Worm (Caenorhabditis elegans) whole organism, L3 larva: ENCODE results near the gene asm-1.

Experiments used
- R02D3.7 ChIP-seq: fragments of 150-350 bp; optimal IDR thresholded peaks from 2 replicates; lab custom pipeline; 2014; ENCODE audit warnings: missing biosample characterization, missing genetic modification characterization
- ZK546.5 ChIP-seq: sonication (generic microtip); optimal IDR thresholded peaks from 2 replicates; lab custom pipeline; 2017; ENCODE audit warnings: missing biosample characterization, missing genetic modification characterization
- aly-2 ChIP-seq: fragments of 150-350 bp; optimal IDR thresholded peaks from 2 replicates; lab custom pipeline; 2014; ENCODE audit warnings: missing biosample characterization, missing genetic modification characterization
- ama-1 ChIP-seq: fragments of 150-350 bp; optimal IDR thresholded peaks from 2 replicates; lab custom pipeline; 2018
- ceh-16 ChIP-seq: sonication (generic microtip); optimal IDR thresholded peaks from 2 replicates; lab custom pipeline; 2017; ENCODE audit warnings: missing biosample characterization, missing genetic modification characterization
- ceh-28 ChIP-seq: fragments of 150-350 bp; optimal IDR thresholded peaks from 2 replicates; lab custom pipeline; 2014; ENCODE audit warnings: missing biosample characterization, missing genetic modification reagents, missing genetic modification characterization
- ceh-82 ChIP-seq: fragments of 150-350 bp; optimal IDR thresholded peaks from 2 replicates; lab custom pipeline; 2014; ENCODE audit warnings: missing biosample characterization, missing genetic modification characterization
- ceh-9 ChIP-seq: sonication (generic microtip); optimal IDR thresholded peaks from 2 replicates; lab custom pipeline; 2018; ENCODE audit warnings: missing biosample characterization, missing genetic modification characterization
- daf-12 ChIP-seq: fragments of 150-350 bp; optimal IDR thresholded peaks from 2 replicates; lab custom pipeline; 2014; ENCODE audit warnings: missing biosample characterization, missing genetic modification reagents, missing genetic modification characterization
- egl-27 ChIP-seq: sonication (generic microtip); optimal IDR thresholded peaks from 4 replicates; lab custom pipeline; 2017; ENCODE audit warnings: missing biosample characterization, missing genetic modification reagents, missing genetic modification characterization
- egl-5 ChIP-seq: fragments of 150-350 bp; optimal IDR thresholded peaks from 2 replicates; lab custom pipeline; 2017; ENCODE audit warnings: missing biosample characterization, missing genetic modification reagents, missing genetic modification characterization, inconsistent platforms
- elt-1 ChIP-seq: fragments of 150-350 bp; optimal IDR thresholded peaks from 2 replicates; lab custom pipeline; 2014; ENCODE audit warnings: missing biosample characterization, missing genetic modification characterization
- elt-2 ChIP-seq: sonication (generic microtip); optimal IDR thresholded peaks from 2 replicates; lab custom pipeline; 2016; ENCODE audit warnings: missing genetic modification reagents, mild to moderate bottlenecking, missing genetic modification characterization, missing compliant biosample characterization
- elt-3 ChIP-seq, 3 experiments: fragments of 150-350 bp in 1 of 3; sonication (generic microtip) in 2 of 3; optimal IDR thresholded peaks; 2 replicates in 2 of 3; 4 replicates in 1 of 3; lab custom pipeline; 2014 to 2017; ENCODE audit warnings: missing biosample characterization in 3 of 3, missing genetic modification characterization in 3 of 3
- eor-1 ChIP-seq, 2 experiments: fragments of 150-350 bp; optimal IDR thresholded peaks; 2 replicates each; lab custom pipeline; 2014 to 2018; ENCODE audit warnings: missing biosample characterization in 2 of 2, missing genetic modification characterization in 2 of 2
- fkh-10 ChIP-seq: sonication (generic microtip); optimal IDR thresholded peaks from 2 replicates; lab custom pipeline; 2017; ENCODE audit warnings: missing biosample characterization, missing genetic modification reagents, missing genetic modification characterization
- fkh-2 ChIP-seq: fragments of 150-350 bp; optimal IDR thresholded peaks from 2 replicates; lab custom pipeline; 2014; ENCODE audit warnings: missing biosample characterization, missing genetic modification reagents, missing genetic modification characterization
- fos-1 ChIP-seq: fragments of 150-350 bp; optimal IDR thresholded peaks from 2 replicates; lab custom pipeline; 2014; ENCODE audit warnings: missing biosample characterization, missing genetic modification characterization
- hmg-11 ChIP-seq: sonication (generic microtip); optimal IDR thresholded peaks from 2 replicates; lab custom pipeline; 2016; ENCODE audit warnings: missing genetic modification characterization, missing compliant biosample characterization
- jun-1 ChIP-seq: fragments of 150-350 bp; optimal IDR thresholded peaks from 2 replicates; lab custom pipeline; 2014; ENCODE audit warnings: missing biosample characterization, missing genetic modification reagents, missing genetic modification characterization
- lin-15B ChIP-seq: fragments of 150-350 bp; optimal IDR thresholded peaks from 2 replicates; lab custom pipeline; 2014; ENCODE audit warnings: missing biosample characterization, missing genetic modification characterization
- lin-39 ChIP-seq: fragments of 150-350 bp; optimal IDR thresholded peaks from 2 replicates; lab custom pipeline; 2018; ENCODE audit warnings: missing biosample characterization, missing genetic modification reagents, missing genetic modification characterization
- lsy-12 ChIP-seq: sonication (generic microtip); optimal IDR thresholded peaks from 2 replicates; lab custom pipeline; 2016; ENCODE audit warnings: mild to moderate bottlenecking, missing genetic modification characterization, missing compliant biosample characterization
- mdl-1 ChIP-seq: fragments of 150-350 bp; optimal IDR thresholded peaks from 2 replicates; lab custom pipeline; 2014; ENCODE audit warnings: missing biosample characterization, missing genetic modification characterization
- mml-1 ChIP-seq: fragments of 150-350 bp; sonication (generic microtip); optimal IDR thresholded peaks from 3 replicates; lab custom pipeline; 2014; ENCODE audit warnings: missing biosample characterization, missing genetic modification characterization
- nfya-1 ChIP-seq: sonication (generic microtip); optimal IDR thresholded peaks from 2 replicates; lab custom pipeline; 2017; ENCODE audit warnings: missing genetic modification characterization, mild to moderate bottlenecking, missing compliant biosample characterization, antibody characterized with exemption, moderate library complexity; ENCODE audit not compliant: insufficient read depth
- nhr-11 ChIP-seq: fragments of 150-350 bp; optimal IDR thresholded peaks from 2 replicates; lab custom pipeline; 2014; ENCODE audit warnings: missing biosample characterization, missing genetic modification characterization
- nhr-12 ChIP-seq: fragments of 150-350 bp; optimal IDR thresholded peaks from 2 replicates; lab custom pipeline; 2014; ENCODE audit warnings: missing biosample characterization, missing genetic modification characterization
- nhr-23 ChIP-seq: fragments of 150-350 bp; optimal IDR thresholded peaks from 2 replicates; lab custom pipeline; 2014; ENCODE audit warnings: missing biosample characterization, missing genetic modification reagents, missing genetic modification characterization
- nhr-237 ChIP-seq: fragments of 150-350 bp; optimal IDR thresholded peaks from 2 replicates; lab custom pipeline; 2014; ENCODE audit warnings: missing biosample characterization, missing genetic modification characterization
- nhr-25 ChIP-seq: sonication (generic microtip); optimal IDR thresholded peaks from 2 replicates; lab custom pipeline; 2017; ENCODE audit warnings: missing biosample characterization, missing genetic modification characterization
- nhr-28 ChIP-seq: fragments of 150-350 bp; optimal IDR thresholded peaks from 2 replicates; lab custom pipeline; 2014; ENCODE audit warnings: missing biosample characterization, missing genetic modification characterization
- nhr-43 ChIP-seq: sonication (generic microtip); optimal IDR thresholded peaks from 2 replicates; lab custom pipeline; 2016; ENCODE audit warnings: mild to moderate bottlenecking, missing genetic modification characterization, missing compliant biosample characterization; ENCODE audit not compliant: poor library complexity, severe bottlenecking
- nhr-67 ChIP-seq: fragments of 150-350 bp; optimal IDR thresholded peaks from 2 replicates; lab custom pipeline; 2014; ENCODE audit warnings: missing biosample characterization, missing genetic modification characterization
- nhr-76 ChIP-seq: fragments of 150-350 bp; sonication (generic microtip); optimal IDR thresholded peaks from 5 replicates; lab custom pipeline; 2014; ENCODE audit warnings: missing biosample characterization, missing genetic modification characterization
- nhr-77 ChIP-seq: fragments of 150-350 bp; optimal IDR thresholded peaks from 2 replicates; lab custom pipeline; 2014; ENCODE audit warnings: missing biosample characterization, missing genetic modification characterization
- pha-4 ChIP-seq: fragments of 150-350 bp; optimal IDR thresholded peaks from 2 replicates; lab custom pipeline; 2014; ENCODE audit warnings: missing biosample characterization, missing genetic modification reagents, missing genetic modification characterization
- pqm-1 ChIP-seq: fragments of 150-350 bp; optimal IDR thresholded peaks from 2 replicates; lab custom pipeline; 2017; ENCODE audit warnings: missing biosample characterization, missing genetic modification characterization, inconsistent platforms
- sea-2 ChIP-seq: fragments of 150-350 bp; sonication (generic microtip); optimal IDR thresholded peaks from 4 replicates; lab custom pipeline; 2014; ENCODE audit warnings: missing biosample characterization, missing genetic modification reagents, missing genetic modification characterization
- skn-1 ChIP-seq: fragments of 150-350 bp; optimal IDR thresholded peaks from 2 replicates; lab custom pipeline; 2014; ENCODE audit warnings: missing biosample characterization, missing genetic modification characterization
- snpc-4 ChIP-seq: fragments of 150-350 bp; optimal IDR thresholded peaks from 2 replicates; lab custom pipeline; 2014; ENCODE audit warnings: missing biosample characterization, missing genetic modification characterization
- tbx-2 ChIP-seq: sonication (generic microtip); optimal IDR thresholded peaks from 2 replicates; lab custom pipeline; 2016; ENCODE audit warnings: mild to moderate bottlenecking, missing genetic modification characterization, missing compliant biosample characterization
- unc-39 ChIP-seq: sonication (generic microtip); optimal IDR thresholded peaks from 4 replicates; lab custom pipeline; 2017; ENCODE audit warnings: missing biosample characterization, missing genetic modification characterization
- unc-62 ChIP-seq: fragments of 150-350 bp; sonication (generic microtip); optimal IDR thresholded peaks from 4 replicates; lab custom pipeline; 2014; ENCODE audit warnings: missing biosample characterization, missing genetic modification reagents, missing genetic modification characterization
- zag-1 ChIP-seq: fragments of 150-350 bp; optimal IDR thresholded peaks from 2 replicates; lab custom pipeline; 2014; ENCODE audit warnings: missing biosample characterization, missing genetic modification characterization
- ztf-11 ChIP-seq: fragments of 150-350 bp; optimal IDR thresholded peaks from 2 replicates; lab custom pipeline; 2014; ENCODE audit warnings: missing biosample characterization, missing genetic modification characterization
- ztf-4 ChIP-seq: fragments of 150-350 bp; optimal IDR thresholded peaks from 2 replicates; lab custom pipeline; 2014; ENCODE audit warnings: missing biosample characterization, missing genetic modification characterization

The asm-1 gene

DNA sequence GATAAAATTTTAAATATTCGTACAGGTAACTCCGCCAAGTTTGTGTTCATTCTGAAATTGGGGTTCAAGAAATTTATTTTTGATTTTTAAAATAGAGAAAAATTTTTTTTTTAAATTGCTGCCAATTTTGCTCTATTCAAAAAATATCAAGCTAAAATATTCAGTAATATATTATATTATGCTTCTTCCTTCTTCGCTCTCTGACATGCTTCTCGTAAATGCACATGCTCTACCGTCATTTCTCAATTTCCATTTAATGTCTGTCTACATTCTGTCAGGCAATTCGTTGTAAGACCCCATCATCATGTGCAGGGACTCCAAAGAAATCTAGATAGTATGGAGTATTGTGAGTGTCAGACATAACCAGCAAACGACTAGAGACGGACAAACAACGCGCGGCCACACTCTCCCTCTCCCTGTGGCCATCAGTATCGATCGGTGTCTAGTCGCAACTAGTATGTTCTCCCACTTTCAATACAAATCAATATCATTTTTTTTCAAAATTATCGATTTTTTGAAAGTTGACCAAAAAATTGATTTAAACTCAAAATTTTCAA, 41.5 kb downstream of the asm-1 start, which contains the start of the genes malt-1 and ceh-38:
Gene malt-1 (minus strand): TSS at position 51 of the 557 bp plus-strand sequence.
Gene ceh-38 (plus strand): TSS at position 277 of the 557 bp plus-strand sequence.
- TF ChIP-seq nhr-12 (tag; lab: Kevin White, UChicago) (no peak), nhr-25 (tag; lab: Kevin White, UChicago) (peak; percentile 90), lin-15B (peak; percentile 92), R02D3.7 (tag; lab: Kevin White, UChicago) (peak; percentile 90), aly-2 (tag; lab: Kevin White, UChicago) (peak; percentile 42), ama-1 (lab: Kevin White, UChicago) (no peak), eor-1 (tag; optimal IDR thresholded peaks at IDR 0.05; lab: Kevin White, UChicago) (no peak), nhr-67 (tag; lab: Kevin White, UChicago) (no peak), mdl-1 (peak; percentile 86), snpc-4 (tag; lab: Kevin White, UChicago) (peak; percentile 96), tbx-2 (tag; lab: Kevin White, UChicago) (peak; percentile 86), egl-5 (tag; lab: Kevin White, UChicago) (peak; percentile 99), elt-2 (tag; lab: Kevin White, UChicago) (peak; percentile 82), fkh-10 (GFP tag; lab: Kevin White, UChicago) (peak; percentile 92), skn-1 (tag; lab: Kevin White, UChicago) (peak; percentile 96), nhr-77 (no peak), hmg-11 (peak; percentile 100), nhr-28 (no peak), egl-27 (tag; lab: Kevin White, UChicago) (peak; percentile 75), nhr-11 (tag; lab: Kevin White, UChicago) (peak; percentile 90), ztf-4 (tag; lab: Kevin White, UChicago) (peak; percentile 60), mml-1 (tag; lab: Kevin White, UChicago) (no peak), ceh-16 (tag; lab: Kevin White, UChicago) (no peak), sea-2 (peak; percentile 73), unc-39 (no peak), ztf-11 (tag; lab: Kevin White, UChicago) (no peak), unc-62 (peak; percentile 72), nhr-43 (tag; lab: Kevin White, UChicago) (peak; percentile 85), jun-1 (tag; lab: Kevin White, UChicago) (peak; percentile 91), elt-3 (tag; optimal IDR thresholded peaks at IDR 0.05; lab: Kevin White, UChicago) (no peak), pha-4 (peak; percentile 98), fos-1 (tag; lab: Kevin White, UChicago) (no peak), ceh-28 (tag; lab: Kevin White, UChicago) (no peak), nhr-76 (tag; lab: Kevin White, UChicago) (no peak), zag-1 (tag; lab: Kevin White, UChicago) (no peak), daf-12 (tag; lab: Kevin White, UChicago) (peak; percentile 54), nfya-1 (tag; lab: Kevin White, UChicago) (peak; percentile 98), elt-1 (tag; lab: Kevin White, UChicago) (peak; percentile 45), fkh-2 (tag; lab: Kevin White, UChicago) (peak; percentile 58), ceh-9 (tag; lab: Kevin White, UChicago) (no peak), nhr-23 (tag; lab: Kevin White, UChicago) (peak; percentile 93), lsy-12 (peak; percentile 86), ceh-82 (peak; percentile 84), ZK546.5 (tag; lab: Kevin White, UChicago) (no peak), nhr-237 (no peak), pqm-1 (tag; lab: Kevin White, UChicago) (peak; percentile 90), lin-39 (tag; lab: Kevin White, UChicago) (peak; percentile 99)
- TF ChIP-seq, all 47 proteins: peak for 29
